Fruit fly (Drosophila melanogaster): ENCODE measurements around the gene CG32687.

dm6 chrX:10515323-10515853, 28.4 kb upstream of the CG32687 start:
- TF ChIP-seq MBD-R2 (GFP tag; IDR thresholded peaks at IDR 0.05) (no peak), CG7271 (tag; optimal IDR thresholded peaks at IDR 0.05) (peak; percentile 87), phol (tag; optimal IDR thresholded peaks at IDR 0.05) (peak; percentile 63), CG9727 (GFP tag; optimal IDR thresholded peaks at IDR 0.05) (peak; percentile 91), h (optimal IDR thresholded peaks at IDR 0.05) (no peak), Xrp1 (GFP tag; IDR thresholded peaks at IDR 0.05) (peak; percentile 87), Oli (tag; optimal IDR thresholded peaks at IDR 0.05) (peak; percentile 26), CG6272 (GFP tag; IDR thresholded peaks at IDR 0.05) (no peak; the same call in 1 of the 2 replicates)
